Worm (Caenorhabditis elegans) whole organism, late embryonic: ENCODE data around the gene msp-76.

ENCODE experiments used
- F13H6.1 ChIP-seq: sonication (generic microtip); optimal IDR thresholded peaks from 2 replicates; lab custom pipeline; 2016; ENCODE audit warnings: missing genetic modification characterization, missing compliant biosample characterization
- ceh-45 ChIP-seq: fragments of 200-800 bp; sonication (Bioruptor generic); IDR thresholded peaks from 2 replicates; pipeline ENCODE4 v1.3.6; 2022; ENCODE audit warnings: missing genetic modification reagents, missing genetic modification characterization, missing compliant biosample characterization
- dmd-4 ChIP-seq: sonication (generic microtip); optimal IDR thresholded peaks from 2 replicates; lab custom pipeline; 2016; ENCODE audit warnings: borderline replicate concordance, missing genetic modification characterization, missing compliant biosample characterization
- hlh-8 ChIP-seq: sonication (generic microtip); optimal IDR thresholded peaks from 2 replicates; lab custom pipeline; 2016; ENCODE audit warnings: missing genotype, missing genetic modification characterization, missing compliant biosample characterization
- nfya-1 ChIP-seq: sonication (generic microtip); optimal IDR thresholded peaks from 2 replicates; lab custom pipeline; 2017; ENCODE audit warnings: missing genetic modification characterization, mild to moderate bottlenecking, missing compliant biosample characterization, antibody characterized with exemption, moderate library complexity
- pha-4 ChIP-seq: fragments of 150-350 bp; optimal IDR thresholded peaks from 2 replicates; lab custom pipeline; 2018; ENCODE audit warnings: missing biosample characterization, missing genetic modification reagents, missing genetic modification characterization
- rnt-1 ChIP-seq: sonication (generic microtip); optimal IDR thresholded peaks from 2 replicates; lab custom pipeline; 2016; ENCODE audit warnings: missing genetic modification characterization, missing compliant biosample characterization
- tbx-2 ChIP-seq: sonication (generic microtip); optimal IDR thresholded peaks from 2 replicates; lab custom pipeline; 2016; ENCODE audit warnings: missing genetic modification characterization, missing compliant biosample characterization
- unc-86 ChIP-seq: sonication (generic microtip); optimal IDR thresholded peaks from 2 replicates; lab custom pipeline; 2016; ENCODE audit warnings: missing genetic modification characterization, missing compliant biosample characterization

ce11 chrIV:9668103-9668672, 20.6 kb upstream of the msp-76 start:
- TF ChIP-seq dmd-4 (no peak), rnt-1 (tag; lab: Kevin White, UChicago) (no peak), unc-86 (tag; lab: Kevin White, UChicago) (no peak), F13H6.1 (tag; lab: Kevin White, UChicago) (no peak), nfya-1 (tag; lab: Kevin White, UChicago) (no peak), hlh-8 (tag; lab: Kevin White, UChicago) (no peak), pha-4 (tag; lab: Kevin White, UChicago) (no peak), ceh-45 (GFP tag; lab: Robert Waterston, UW) (no peak), tbx-2 (tag; lab: Kevin White, UChicago) (no peak)
